Fruit fly (Drosophila melanogaster) whole organism, embryonic: Measurements from ENCODE around the gene CG34056.

Source experiments
- Abd-B ChIP-seq: fragments of 200-800 bp; sonication (Bioruptor generic); optimal IDR thresholded peaks from 2 replicates; lab custom pipeline; 2018; ENCODE audit warnings: missing biosample characterization, mild to moderate bottlenecking, missing genetic modification characterization, moderate library complexity
- Atf-2 ChIP-seq: fragments of 200-800 bp; sonication (Bioruptor generic); optimal IDR thresholded peaks from 2 replicates; lab custom pipeline; 2016; ENCODE audit warnings: missing biosample characterization, missing genetic modification characterization
- CG10959 ChIP-seq: fragments of 200-800 bp; sonication (Bioruptor generic); IDR thresholded peaks from 2 replicates; pipeline ENCODE4 v1.3.6; 2022; ENCODE audit warnings: missing biosample characterization, missing genetic modification characterization
- CG11085 ChIP-seq: fragments of 200-800 bp; sonication (Bioruptor generic); IDR thresholded peaks from 2 replicates; pipeline ENCODE4 v1.3.6; 2022; ENCODE audit warnings: missing biosample characterization, missing genetic modification characterization
- CG11723 ChIP-seq: fragments of 200-800 bp; sonication (Bioruptor generic); optimal IDR thresholded peaks from 2 replicates; lab custom pipeline; 2017; ENCODE audit warnings: missing biosample characterization, mild to moderate bottlenecking, missing genetic modification characterization
- CG13775 ChIP-seq: fragments of 200-800 bp; sonication (Bioruptor generic); optimal IDR thresholded peaks from 3 replicates; lab custom pipeline; 2017; ENCODE audit warnings: missing biosample characterization, mild to moderate bottlenecking, missing genetic modification characterization
- CG1647 ChIP-seq: fragments of 200-800 bp; sonication (Bioruptor generic); optimal IDR thresholded peaks from 3 replicates; lab custom pipeline; 2016; ENCODE audit warnings: missing biosample characterization, missing genetic modification characterization
- CG17328 ChIP-seq: fragments of 200-800 bp; sonication (Bioruptor generic); IDR thresholded peaks from 2 replicates; pipeline ENCODE4 v1.3.6; 2022; ENCODE audit warnings: missing biosample characterization, missing genetic modification characterization
- CG18619 ChIP-seq: fragments of 200-800 bp; sonication (Bioruptor generic); optimal IDR thresholded peaks from 3 replicates; lab custom pipeline; 2017; ENCODE audit warnings: missing biosample characterization, mild to moderate bottlenecking, missing genetic modification characterization
- CG2875 ChIP-seq: fragments of 200-800 bp; sonication (Bioruptor generic); optimal IDR thresholded peaks from 2 replicates; lab custom pipeline; 2017; ENCODE audit warnings: missing biosample characterization, mild to moderate bottlenecking, missing genetic modification characterization, missing genetic modification reagents
- CG4328 ChIP-seq: fragments of 200-800 bp; sonication (Bioruptor generic); optimal IDR thresholded peaks from 3 replicates; lab custom pipeline; 2017; ENCODE audit warnings: missing biosample characterization, missing genetic modification reagents, missing genetic modification characterization
- CG4360 ChIP-seq: fragments of 200-800 bp; sonication (Bioruptor generic); IDR thresholded peaks from 2 replicates; pipeline ENCODE4 v1.3.6; 2022; ENCODE audit warnings: missing biosample characterization, missing genetic modification characterization
- CG6854 ChIP-seq: fragments of 200-800 bp; sonication (Bioruptor generic); optimal IDR thresholded peaks from 3 replicates; lab custom pipeline; 2017; ENCODE audit warnings: missing biosample characterization, mild to moderate bottlenecking, missing genetic modification characterization
- CG7745 ChIP-seq: fragments of 200-800 bp; sonication (Bioruptor generic); optimal IDR thresholded peaks from 2 replicates; lab custom pipeline; 2018; ENCODE audit warnings: missing biosample characterization, mild to moderate bottlenecking, missing genetic modification characterization, moderate library complexity
- CG7963 ChIP-seq: fragments of 200-800 bp; sonication (Bioruptor generic); IDR thresholded peaks from 3 replicates; pipeline ENCODE4 v1.3.6; 2022; ENCODE audit warnings: missing biosample characterization, missing genetic modification characterization; ENCODE audit not compliant: partially characterized antibody
- CG8388 ChIP-seq: fragments of 200-800 bp; sonication (Bioruptor generic); optimal IDR thresholded peaks from 2 replicates; lab custom pipeline; 2019; ENCODE audit warnings: missing biosample characterization, mild to moderate bottlenecking, missing genetic modification characterization, moderate library complexity
- CG9437 ChIP-seq: fragments of 200-800 bp; sonication (Bioruptor generic); optimal IDR thresholded peaks from 2 replicates; lab custom pipeline; 2018; ENCODE audit warnings: missing biosample characterization, mild to moderate bottlenecking, missing genetic modification characterization
- Dbx ChIP-seq: fragments of 200-800 bp; sonication (Bioruptor generic); IDR thresholded peaks from 3 replicates; pipeline ENCODE4 v1.3.6; 2022; ENCODE audit warnings: missing biosample characterization, missing genetic modification characterization
- Doc3 ChIP-seq: fragments of 200-800 bp; sonication (Bioruptor generic); IDR thresholded peaks from 3 replicates; pipeline ENCODE4 v1.3.6; 2022; ENCODE audit warnings: missing biosample characterization, missing genetic modification characterization; ENCODE audit not compliant: partially characterized antibody
- Dp ChIP-seq: fragments of 200-800 bp; sonication (Bioruptor generic); optimal IDR thresholded peaks from 2 replicates; lab custom pipeline; 2018; ENCODE audit warnings: missing biosample characterization, mild to moderate bottlenecking, missing genetic modification characterization, moderate library complexity
- Eip74EF ChIP-seq, 2 experiments: fragments of 200-800 bp in 1 of 2; fragments of >200 bp in 1 of 2; sonication (Bioruptor generic) in 1 of 2; optimal IDR thresholded peaks; 2 replicates each; lab custom pipeline; 2017 to 2019; ENCODE audit warnings: missing biosample characterization in 2 of 2, missing genetic modification characterization in 2 of 2, mild to moderate bottlenecking in 1 of 2, moderate library complexity in 1 of 2
- Fer1 ChIP-seq: fragments of 200-800 bp; sonication (Bioruptor generic); optimal IDR thresholded peaks from 2 replicates; lab custom pipeline; 2017; ENCODE audit warnings: missing biosample characterization, mild to moderate bottlenecking, missing genetic modification characterization
- Hr51 ChIP-seq, 2 experiments: fragments of 200-800 bp; sonication (Bioruptor generic); optimal IDR thresholded peaks; 2 replicates in 1 of 2; 3 replicates in 1 of 2; lab custom pipeline; 2016 to 2018; ENCODE audit warnings: missing biosample characterization in 2 of 2, missing genetic modification characterization in 2 of 2, mild to moderate bottlenecking in 1 of 2, moderate library complexity in 1 of 2
- Max ChIP-seq: fragments of 200-800 bp; sonication (Bioruptor generic); optimal IDR thresholded peaks from 2 replicates; lab custom pipeline; 2016; ENCODE audit warnings: missing biosample characterization, mild to moderate bottlenecking, missing genetic modification characterization
- Med ChIP-seq: fragments of 200-800 bp; sonication (Bioruptor generic); peaks from one replicate; lab custom pipeline; 2016; ENCODE audit warnings: missing biosample characterization, missing genetic modification characterization, mild to moderate bottlenecking, inconsistent platforms, moderate library complexity
- Mes4 ChIP-seq: fragments of 200-800 bp; sonication (Bioruptor generic); optimal IDR thresholded peaks from 2 replicates; lab custom pipeline; 2016; ENCODE audit warnings: missing biosample characterization, missing genetic modification characterization
- Poxn ChIP-seq: fragments of 200-800 bp; sonication (Bioruptor generic); IDR thresholded peaks from 2 replicates; pipeline ENCODE4 v1.3.6; 2022; ENCODE audit warnings: missing biosample characterization, missing genetic modification characterization
- Ssrp ChIP-seq: fragments of 200-800 bp; sonication (Bioruptor generic); optimal IDR thresholded peaks from 2 replicates; lab custom pipeline; 2018; ENCODE audit warnings: missing biosample characterization, mild to moderate bottlenecking, missing genetic modification characterization, moderate library complexity
- abd-A ChIP-seq: fragments of 200-800 bp; sonication (Bioruptor generic); optimal IDR thresholded peaks from 3 replicates; lab custom pipeline; 2019; ENCODE audit warnings: missing biosample characterization, mild to moderate bottlenecking, missing genetic modification characterization, moderate library complexity
- ato ChIP-seq: fragments of 200-800 bp; sonication (Bioruptor generic); IDR thresholded peaks from 2 replicates; pipeline ENCODE4 v1.3.6; 2022; ENCODE audit warnings: missing biosample characterization, missing genetic modification characterization; ENCODE audit not compliant: partially characterized antibody
- cas ChIP-seq: fragments of 200-800 bp; sonication (Bioruptor generic); IDR thresholded peaks from 2 replicates; pipeline ENCODE4 v1.3.6; 2022; ENCODE audit warnings: missing biosample characterization, missing genetic modification characterization
- cg ChIP-seq: fragments of 200-800 bp; sonication (Bioruptor generic); optimal IDR thresholded peaks from 3 replicates; lab custom pipeline; 2019; ENCODE audit warnings: missing biosample characterization, mild to moderate bottlenecking, missing genetic modification characterization, moderate library complexity
- corto ChIP-seq: fragments of 200-800 bp; sonication (Bioruptor generic); optimal IDR thresholded peaks from 2 replicates; lab custom pipeline; 2016; ENCODE audit warnings: missing biosample characterization, mild to moderate bottlenecking, missing genetic modification characterization, moderate library complexity
- croc ChIP-seq: fragments of 200-800 bp; sonication (Bioruptor generic); conservative IDR thresholded peaks from 3 replicates; pipeline ENCODE4 v1.3.6; 2022; ENCODE audit warnings: missing biosample characterization, missing genetic modification characterization
- dysf ChIP-seq: fragments of 200-800 bp; sonication (Bioruptor generic); IDR thresholded peaks from 3 replicates; pipeline ENCODE4 v1.3.6; 2022; ENCODE audit warnings: missing biosample characterization, missing genetic modification characterization
- exex ChIP-seq: fragments of 200-800 bp; sonication (Bioruptor generic); optimal IDR thresholded peaks from 4 replicates; lab custom pipeline; 2018; ENCODE audit warnings: missing biosample characterization, mild to moderate bottlenecking, missing genetic modification characterization, moderate library complexity
- gsb-n ChIP-seq: fragments of 200-800 bp; sonication (Bioruptor generic); optimal IDR thresholded peaks from 3 replicates; lab custom pipeline; 2018; ENCODE audit warnings: missing biosample characterization, mild to moderate bottlenecking, missing genetic modification characterization
- hbn ChIP-seq: fragments of 200-800 bp; sonication (Bioruptor generic); IDR thresholded peaks from 2 replicates; pipeline ENCODE4 v1.3.6; 2022; ENCODE audit warnings: missing biosample characterization, missing genetic modification characterization; ENCODE audit not compliant: partially characterized antibody
- ken ChIP-seq: fragments of 200-800 bp; sonication (Bioruptor generic); IDR thresholded peaks from 3 replicates; pipeline ENCODE4 v1.3.6; 2022; ENCODE audit warnings: missing biosample characterization, missing genetic modification characterization
- lbe ChIP-seq: fragments of 200-800 bp; sonication (Bioruptor generic); optimal IDR thresholded peaks from 2 replicates; lab custom pipeline; 2016; ENCODE audit warnings: missing biosample characterization, mild to moderate bottlenecking, missing genetic modification characterization
- mld ChIP-seq: fragments of 200-800 bp; sonication (Bioruptor generic); IDR thresholded peaks from 3 replicates; pipeline ENCODE4 v1.3.6; 2022; ENCODE audit warnings: missing biosample characterization, missing genetic modification characterization; ENCODE audit not compliant: partially characterized antibody
- rib ChIP-seq: fragments of 200-800 bp; sonication (Bioruptor generic); IDR thresholded peaks from 2 replicates; pipeline ENCODE4 v1.3.6; 2022; ENCODE audit warnings: missing biosample characterization, missing genetic modification characterization
- ro ChIP-seq: fragments of 200-800 bp; sonication (Bioruptor generic); IDR thresholded peaks from 2 replicates; pipeline ENCODE4 v1.3.6; 2022; ENCODE audit warnings: missing biosample characterization, missing genetic modification characterization
- stwl ChIP-seq: fragments of 200-800 bp; sonication (Bioruptor generic); optimal IDR thresholded peaks from 3 replicates; lab custom pipeline; 2018; ENCODE audit warnings: missing biosample characterization, mild to moderate bottlenecking, missing genetic modification characterization, moderate library complexity
- tgo ChIP-seq: fragments of 200-800 bp; sonication (Bioruptor generic); IDR thresholded peaks from 3 replicates; pipeline ENCODE4 v1.3.6; 2022; ENCODE audit warnings: missing biosample characterization, missing genetic modification characterization
- vvl ChIP-seq: fragments of 200-800 bp; sonication (Bioruptor generic); IDR thresholded peaks from 2 replicates; pipeline ENCODE4 v1.3.6; 2022; ENCODE audit warnings: missing biosample characterization, missing genetic modification characterization
- wdn ChIP-seq: fragments of 200-800 bp; sonication (Bioruptor generic); IDR thresholded peaks from 2 replicates; pipeline ENCODE4 v1.3.6; 2022; ENCODE audit warnings: missing biosample characterization, missing genetic modification characterization

Gene CG34056

dm6 chr3L:857063-858015 is 38.4 kb upstream of the CG34056 start, which contains the start of gene dpr20 (continued):
- TF ChIP-seq CG9437 (GFP tag; lab: Kevin White, UChicago), result peak; percentile 32
- TF ChIP-seq Mes4, result no peak
- TF ChIP-seq Doc3, result no peak
- peak; percentile 87 for TF ChIP-seq tgo (GFP tag; lab: Robert Waterston, UW)
- peak; percentile 79 for TF ChIP-seq rib
- TF ChIP-seq Ssrp, result peak; percentile 61
- peak; percentile 39 for TF ChIP-seq Atf-2 (GFP tag; lab: Kevin White, UChicago)
- TF ChIP-seq Dbx (GFP tag; lab: Robert Waterston, UW), result peak; percentile 92
- peak; percentile 33 for TF ChIP-seq Max (GFP tag; lab: Kevin White, UChicago)
- TF ChIP-seq CG2875 (GFP tag; lab: Kevin White, UChicago), result peak; percentile 14
- peak; percentile 15 for TF ChIP-seq gsb-n (tag; lab: Kevin White, UChicago)
- TF ChIP-seq CG4360 (GFP tag; lab: Robert Waterston, UW), result peak; percentile 52
- TF ChIP-seq CG4328 (GFP tag; lab: Kevin White, UChicago), result no peak
- no peak for TF ChIP-seq Dp (GFP tag; lab: Kevin White, UChicago)
- peak; percentile 36 for TF ChIP-seq CG10959 (GFP tag; lab: Robert Waterston, UW)
- TF ChIP-seq Hr51 (GFP tag; optimal IDR thresholded peaks at IDR 0.05; lab: Kevin White, UChicago), result peak; percentile 49 to 61
- peak; percentile 4 for TF ChIP-seq CG11723 (GFP tag; lab: Kevin White, UChicago)
- peak; percentile 82; the same call in 1 of the 2 replicates for TF ChIP-seq cas (GFP tag; lab: Robert Waterston, UW)
- no peak for TF ChIP-seq CG7963 (GFP tag; lab: Robert Waterston, UW)
- TF ChIP-seq CG17328, result peak; percentile 88
- TF ChIP-seq mld (GFP tag; lab: Robert Waterston, UW), result no peak
- peak; percentile 95 for TF ChIP-seq vvl (GFP tag; lab: Robert Waterston, UW)
- TF ChIP-seq CG6854 (GFP tag; lab: Kevin White, UChicago), result peak; percentile 44
- TF ChIP-seq corto, result no peak
- peak; percentile 98 for TF ChIP-seq Med (GFP tag; lab: Kevin White, UChicago)
- no peak for TF ChIP-seq Eip74EF (GFP tag; optimal IDR thresholded peaks at IDR 0.05; lab: Kevin White, UChicago)
- no peak for TF ChIP-seq CG7745 (tag; lab: Kevin White, UChicago)
- TF ChIP-seq ro, result peak; percentile 77
- peak; percentile 28 for TF ChIP-seq CG1647 (GFP tag; lab: Kevin White, UChicago)
- no peak for TF ChIP-seq ato (GFP tag; lab: Robert Waterston, UW)
- TF ChIP-seq exex (tag; lab: Kevin White, UChicago), result peak; percentile 46
- no peak for TF ChIP-seq abd-A (tag; lab: Kevin White, UChicago)
- TF ChIP-seq hbn (GFP tag; lab: Robert Waterston, UW), result no peak
- TF ChIP-seq Fer1, result peak; percentile 82
- TF ChIP-seq CG18619, result peak; percentile 66
- TF ChIP-seq wdn (GFP tag; lab: Robert Waterston, UW), result peak; percentile 87
- TF ChIP-seq Poxn, result peak; percentile 70
- TF ChIP-seq CG13775 (GFP tag; lab: Kevin White, UChicago), result peak; percentile 35
- TF ChIP-seq dysf (GFP tag; lab: Robert Waterston, UW), result peak; percentile 91
- no peak for TF ChIP-seq cg (GFP tag; lab: Kevin White, UChicago)
- TF ChIP-seq CG11085, result peak; percentile 76
- peak; percentile 88 for TF ChIP-seq ken
- TF ChIP-seq CG8388 (GFP tag; lab: Kevin White, UChicago), result peak; percentile 41
- TF ChIP-seq stwl, result no peak
- TF ChIP-seq lbe (GFP tag; lab: Kevin White, UChicago), result no peak
- TF ChIP-seq Abd-B (GFP tag; lab: Kevin White, UChicago), result peak; percentile 60
- peak; percentile 48; the same call in 2 of the 3 replicates for TF ChIP-seq croc (GFP tag; lab: Robert Waterston, UW)
